Worm (Caenorhabditis elegans): ENCODE results near the gene T07F8.1.

The T07F8.1 gene

ce11 chrII:7111657-7112049 is 36.5 kb upstream of the T07F8.1 start, which contains the start of gene F10E7.5 (continued):
- peak; percentile 14 for TF ChIP-seq unc-86 (tag; optimal IDR thresholded peaks at IDR 0.05)

ce11 chrII:7112780-7113179 is 35.4 kb upstream of the T07F8.1 start, which contains the start of gene F10E7.6:
Gene F10E7.6, plus strand, starts transcription at chrII:7113080.
- no peak for TF ChIP-seq mep-1 (tag; optimal IDR thresholded peaks at IDR 0.05)
- no peak for TF ChIP-seq ceh-82 (tag; optimal IDR thresholded peaks at IDR 0.05)
- no peak for TF ChIP-seq nhr-12 (tag; optimal IDR thresholded peaks at IDR 0.05)
- TF ChIP-seq mdl-1 (tag; optimal IDR thresholded peaks at IDR 0.05): no peak
- TF ChIP-seq grh-1 (GFP tag; IDR thresholded peaks at IDR 0.05): no peak
- TF ChIP-seq ces-1 (GFP tag; optimal IDR thresholded peaks at IDR 0.05): no peak
- TF ChIP-seq C04F5.9 (tag; optimal IDR thresholded peaks at IDR 0.05): no peak
- no peak for TF ChIP-seq lin-35 (GFP tag; optimal IDR thresholded peaks at IDR 0.05)
- no peak for TF ChIP-seq fkh-8 (tag; optimal IDR thresholded peaks at IDR 0.05)
- no peak for TF ChIP-seq irx-1 (tag; optimal IDR thresholded peaks at IDR 0.05)
- TF ChIP-seq nhr-19 (GFP tag; conservative IDR thresholded peaks at IDR 0.05): no peak
- TF ChIP-seq nhr-90 (tag; optimal IDR thresholded peaks at IDR 0.05; ENCODE audit: poor library complexity): no peak

DNA sequence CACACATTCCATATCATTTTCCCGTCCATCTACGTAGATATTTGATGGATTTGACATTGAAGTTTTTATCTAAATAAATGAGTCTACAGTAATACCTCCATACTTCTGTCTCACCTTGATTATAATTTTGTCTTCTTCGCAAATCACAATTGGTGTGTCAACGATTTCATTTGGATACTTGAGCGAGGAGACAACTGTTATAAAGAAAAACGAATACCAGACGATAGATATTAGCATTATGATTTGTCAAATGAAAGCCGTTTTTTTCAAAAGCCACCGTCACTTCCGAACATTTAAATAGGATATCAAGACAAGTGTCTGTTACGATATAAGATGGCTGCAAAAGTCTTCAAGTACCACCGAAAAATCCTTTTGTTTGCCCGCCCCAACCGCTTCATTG is 32.6 kb upstream of the T07F8.1 start, which contains the start of gene cutl-5:
cutl-5 (minus strand) TSS at position 269 of the 400 bp plus-strand sequence.
- TF ChIP-seq C34B4.2 (tag; optimal IDR thresholded peaks at IDR 0.05) (no peak), lin-39 (tag; optimal IDR thresholded peaks at IDR 0.05) (no peak), fkh-10 (GFP tag; optimal IDR thresholded peaks at IDR 0.05) (no peak), nhr-28 (tag; optimal IDR thresholded peaks at IDR 0.05) (no peak), isw-1 (GFP tag; IDR thresholded peaks at IDR 0.05) (no peak), efl-3 (GFP tag; optimal IDR thresholded peaks at IDR 0.05) (no peak), nhr-76 (tag; optimal IDR thresholded peaks at IDR 0.05) (no peak), vab-15 (tag; optimal IDR thresholded peaks at IDR 0.05) (no peak), ceh-8 (GFP tag; optimal IDR thresholded peaks at IDR 0.05) (no peak), mdl-1 (tag; optimal IDR thresholded peaks at IDR 0.05) (no peak), snpc-4 (tag; optimal IDR thresholded peaks at IDR 0.05) (no peak)

- no peak for TF ChIP-seq swsn-7 (tag; optimal IDR thresholded peaks at IDR 0.05)
- TF ChIP-seq jun-1 (tag; optimal IDR thresholded peaks at IDR 0.05): no peak
- no peak for TF ChIP-seq nhr-47 (tag; optimal IDR thresholded peaks at IDR 0.05)
- no peak for TF ChIP-seq lir-3 (tag; optimal IDR thresholded peaks at IDR 0.05; ENCODE audit: poor library complexity)
- no peak for TF ChIP-seq dpl-1 (GFP tag; optimal IDR thresholded peaks at IDR 0.05)
- no peak for TF ChIP-seq elt-2 (tag; optimal IDR thresholded peaks at IDR 0.05)
- TF ChIP-seq nhr-19 (GFP tag; conservative IDR thresholded peaks at IDR 0.05): no peak
- TF ChIP-seq fkh-8 (tag; optimal IDR thresholded peaks at IDR 0.05): no peak
- TF ChIP-seq aly-2 (tag; optimal IDR thresholded peaks at IDR 0.05): no peak
- no peak for TF ChIP-seq mdl-1 (tag; optimal IDR thresholded peaks at IDR 0.05)
- no peak for TF ChIP-seq unc-98 (GFP tag; IDR thresholded peaks at IDR 0.05)
- TF ChIP-seq ceh-90 (tag; optimal IDR thresholded peaks at IDR 0.05): no peak
- TF ChIP-seq ceh-63 (GFP tag; optimal IDR thresholded peaks at IDR 0.05): no peak
- no peak for TF ChIP-seq ceh-8 (GFP tag; optimal IDR thresholded peaks at IDR 0.05)
- no peak for TF ChIP-seq C04F5.9 (tag; optimal IDR thresholded peaks at IDR 0.05)
- no peak for TF ChIP-seq fos-1 (tag; optimal IDR thresholded peaks at IDR 0.05)
- TF ChIP-seq blmp-1 (tag; optimal IDR thresholded peaks at IDR 0.05): no peak
- TF ChIP-seq xbp-1 (tag; optimal IDR thresholded peaks at IDR 0.05): no peak
- no peak for TF ChIP-seq nhr-76 (tag; optimal IDR thresholded peaks at IDR 0.05)
- no peak for TF ChIP-seq irx-1 (tag; optimal IDR thresholded peaks at IDR 0.05)
Observed at ce11 chrII:7116350-7116749, 31.8 kb upstream of the T07F8.1 start, which contains the start of gene spon-1. Gene spon-1, plus strand, starts transcription at chrII:7116557.

Measured in whole organism, L1 larva.